Fruit fly (Drosophila melanogaster) whole organism: ENCODE data around the gene mRpL55.

Experiments used
- CG8478 ChIP-seq: fragments of >200 bp; optimal IDR thresholded peaks from 2 replicates; lab custom pipeline; 2018; ENCODE audit warnings: inconsistent platforms
- Dll ChIP-seq: fragments of >200 bp; optimal IDR thresholded peaks from 2 replicates; lab custom pipeline; 2017
- EcR ChIP-seq, 2 experiments: fragments of >200 bp; optimal IDR thresholded peaks; 2 replicates each; lab custom pipeline; 2017; ENCODE audit warnings: missing biosample characterization in 2 of 2, missing genetic modification characterization in 2 of 2, missing genetic modification reagents in 2 of 2
- pan ChIP-seq: fragments of >200 bp; optimal IDR thresholded peaks from 2 replicates; lab custom pipeline; 2017
- psq ChIP-seq: fragments of >200 bp; optimal IDR thresholded peaks from 2 replicates; lab custom pipeline; 2017
- usp ChIP-seq: fragments of >200 bp; optimal IDR thresholded peaks from 2 replicates; lab custom pipeline; 2017; ENCODE audit warnings: missing biosample characterization, missing genetic modification characterization, mixed read lengths

mRpL55 gene

dm6 chr3R:19094799-19095418, at the start of gene mRpL55, which contains the start of gene ATPsynD:
TSS of gene mRpL55 (minus strand) at chr3R:19094905.
TSS of gene ATPsynD (plus strand) at chr3R:19095000.
- TF ChIP-seq CG8478 (lab: Kevin White, UChicago) (no peak), pan (no peak), usp (GFP tag; lab: Kevin White, UChicago) (no peak), Dll (lab: Kevin White, UChicago) (no peak), psq (no peak), EcR (GFP tag; optimal IDR thresholded peaks at IDR 0.05; lab: Kevin White, UChicago) (no peak)

DNA sequence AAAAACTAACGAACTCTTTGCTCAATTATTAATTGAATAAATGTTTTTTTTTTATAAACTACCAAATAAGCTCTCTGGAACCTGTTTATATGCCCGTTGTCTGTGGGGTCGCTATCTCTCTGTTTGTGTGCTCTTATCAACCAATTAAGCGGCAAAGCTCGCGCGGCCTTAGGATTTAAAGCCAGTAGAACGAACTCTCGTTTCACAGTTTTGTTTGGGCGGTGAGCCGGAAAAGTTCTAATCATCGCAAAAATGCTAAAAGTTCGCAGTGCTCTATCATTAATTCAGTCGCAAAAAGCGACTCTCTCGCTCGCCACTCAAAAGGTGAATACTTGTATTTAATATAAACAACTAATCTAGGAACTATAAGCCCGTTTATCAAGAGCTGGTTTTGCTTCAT, 40.3 kb upstream of the mRpL55 start, which contains the start of gene Cyp12a4:
Cyp12a4 (plus strand) TSS at position 202 of the 400 bp plus-strand sequence.
- TF ChIP-seq usp (GFP tag; lab: Kevin White, UChicago) (no peak), psq (no peak), EcR (GFP tag; optimal IDR thresholded peaks at IDR 0.05; lab: Kevin White, UChicago) (no peak), CG8478 (lab: Kevin White, UChicago) (no peak), Dll (lab: Kevin White, UChicago) (no peak), pan (no peak)

DNA sequence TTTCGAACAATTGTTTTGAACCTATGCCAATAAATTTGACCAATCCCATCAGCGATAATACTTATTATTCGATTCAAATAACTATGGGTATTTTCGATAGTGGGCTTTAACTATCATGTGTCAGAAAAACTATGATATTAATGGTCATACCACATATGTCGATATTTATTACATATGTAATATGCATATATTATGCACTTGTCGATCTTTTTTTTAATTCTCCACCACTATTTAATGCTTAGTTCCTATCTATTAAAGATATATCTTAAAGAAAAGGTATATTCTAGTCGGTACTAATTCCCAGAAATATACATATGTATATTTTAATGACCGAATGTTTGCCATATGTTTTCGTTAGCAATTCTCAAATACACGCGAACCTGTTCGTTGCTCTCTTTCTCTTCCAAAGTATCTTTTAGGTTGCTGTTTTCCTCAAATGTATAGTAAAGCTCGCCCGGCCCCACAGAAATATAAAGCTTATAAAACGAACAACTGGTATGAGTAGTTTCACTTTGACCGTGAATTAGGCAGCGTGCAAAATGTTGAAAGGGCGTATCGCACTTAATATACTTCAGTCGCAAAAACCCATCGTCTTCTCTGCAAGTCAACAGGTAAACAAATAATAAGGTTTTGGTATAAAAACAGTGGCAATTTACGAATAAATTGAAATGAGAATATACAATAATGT, 37.6 kb upstream of the mRpL55 start, which contains the start of gene Cyp12a5:
Cyp12a5 (plus strand) TSS at position 503 of the 688 bp plus-strand sequence.
- TF ChIP-seq EcR (GFP tag; optimal IDR thresholded peaks at IDR 0.05; lab: Kevin White, UChicago), result no peak
- no peak for TF ChIP-seq psq
- TF ChIP-seq pan, result no peak
- TF ChIP-seq Dll (lab: Kevin White, UChicago), result no peak
- no peak for TF ChIP-seq usp (GFP tag; lab: Kevin White, UChicago)
- no peak for TF ChIP-seq CG8478 (lab: Kevin White, UChicago)

DNA sequence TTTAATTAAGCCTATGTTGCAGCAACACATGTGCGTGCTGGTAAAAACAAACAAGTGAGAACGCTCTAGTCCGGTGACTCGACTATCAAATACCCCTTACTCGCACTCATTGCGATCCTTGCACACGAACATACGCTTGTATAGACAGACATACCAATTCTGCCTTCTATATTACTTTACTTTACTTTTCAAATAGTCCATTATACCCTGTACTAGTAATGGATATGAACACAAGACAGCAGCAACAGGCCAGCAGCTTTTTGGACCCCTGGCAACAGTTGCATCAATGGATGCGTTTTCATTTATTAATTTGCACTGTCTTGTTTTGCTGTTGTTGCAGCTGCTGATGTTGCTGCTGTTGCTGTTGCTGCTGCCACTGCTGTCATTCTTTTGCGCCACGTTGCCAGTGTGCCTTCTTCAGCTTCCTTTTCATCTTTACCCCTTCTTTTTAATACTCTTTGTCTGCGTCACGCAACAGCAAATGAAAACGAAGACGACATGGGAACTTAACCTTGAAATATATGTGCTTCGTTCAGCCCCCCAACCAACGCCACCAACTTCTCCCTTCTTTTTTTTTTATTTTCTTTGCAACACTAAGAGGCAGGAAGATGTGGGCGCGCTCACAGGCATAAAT, 23.9 kb upstream of the mRpL55 start:
- peak; percentile 83 for TF ChIP-seq pan
- TF ChIP-seq Dll (lab: Kevin White, UChicago), result no peak

dm6 chr3R:19113836-19114235, 19.1 kb upstream of the mRpL55 start:
- peak; percentile 52 for TF ChIP-seq pan
- no peak for TF ChIP-seq Dll (lab: Kevin White, UChicago)

DNA sequence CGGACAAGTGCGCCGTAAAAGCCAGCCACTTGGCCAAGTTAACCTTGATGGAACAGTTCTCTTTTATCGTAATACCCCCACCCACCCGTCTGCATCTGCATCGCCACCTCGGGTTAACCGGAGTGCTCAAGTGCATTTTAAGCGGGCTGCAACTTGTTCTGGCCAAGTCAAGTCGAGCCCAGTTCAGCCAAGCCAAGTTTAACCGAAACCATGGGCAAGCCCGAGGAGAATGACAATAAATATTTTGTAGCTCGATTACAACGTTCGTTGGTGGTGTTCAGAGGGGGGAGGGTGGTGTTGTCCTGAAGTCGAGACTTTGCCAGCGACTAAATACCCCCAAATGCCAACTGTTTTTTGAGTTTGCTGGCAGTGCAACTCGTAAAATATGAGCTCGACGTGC, 17.7 kb upstream of the mRpL55 start:
- no peak for TF ChIP-seq usp (GFP tag; lab: Kevin White, UChicago)

- TF ChIP-seq usp (GFP tag; lab: Kevin White, UChicago) (no peak), EcR (GFP tag; optimal IDR thresholded peaks at IDR 0.05; lab: Kevin White, UChicago) (no peak), Dll (lab: Kevin White, UChicago) (no peak), CG8478 (lab: Kevin White, UChicago) (no peak), pan (no peak), psq (no peak)
Measured at dm6 chr3R:19111159-19111558, 16.5 kb upstream of the mRpL55 start.

dm6 chr3R:19108126-19108525, 13.4 kb upstream of the mRpL55 start:
- TF ChIP-seq CG8478 (lab: Kevin White, UChicago) (no peak), pan (no peak), Dll (lab: Kevin White, UChicago) (no peak), usp (GFP tag; lab: Kevin White, UChicago) (no peak), psq (no peak), EcR (GFP tag; optimal IDR thresholded peaks at IDR 0.05; lab: Kevin White, UChicago) (no peak)

- TF ChIP-seq usp (GFP tag; lab: Kevin White, UChicago), result no peak
- no peak for TF ChIP-seq pan
- no peak for TF ChIP-seq psq
- TF ChIP-seq CG8478 (lab: Kevin White, UChicago), result no peak
- no peak for TF ChIP-seq Dll (lab: Kevin White, UChicago)
Measured at dm6 chr3R:19107058-19107457, 12.4 kb upstream of the mRpL55 start.

- TF ChIP-seq Dll (lab: Kevin White, UChicago), result no peak
- no peak for TF ChIP-seq psq
- no peak for TF ChIP-seq pan
- TF ChIP-seq EcR (GFP tag; optimal IDR thresholded peaks at IDR 0.05; lab: Kevin White, UChicago), result no peak
- TF ChIP-seq CG8478 (lab: Kevin White, UChicago), result no peak
- no peak for TF ChIP-seq usp (GFP tag; lab: Kevin White, UChicago)
Measured at dm6 chr3R:19106452-19106851, 11.7 kb upstream of the mRpL55 start.

DNA sequence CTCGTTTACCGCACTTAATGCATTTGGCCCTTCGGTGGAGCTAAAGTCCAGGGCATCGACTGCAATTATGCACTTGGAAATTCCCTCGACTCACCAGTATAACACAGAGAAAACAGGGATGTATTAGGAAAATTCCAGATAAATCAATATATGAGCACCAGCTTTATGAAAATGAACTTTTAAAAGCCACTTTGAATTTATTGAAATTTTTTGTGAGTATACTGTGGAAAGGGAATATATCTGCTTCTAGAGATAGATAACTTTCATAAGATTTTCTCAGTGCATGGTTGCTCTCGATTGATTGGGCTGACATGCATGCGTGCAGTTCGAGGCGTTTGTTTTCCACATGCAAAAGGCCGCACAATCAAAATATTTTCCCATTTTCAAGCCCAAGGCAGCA, 11.1 kb upstream of the mRpL55 start:
- TF ChIP-seq Dll (lab: Kevin White, UChicago), result no peak
- no peak for TF ChIP-seq EcR (GFP tag; optimal IDR thresholded peaks at IDR 0.05; lab: Kevin White, UChicago)
- TF ChIP-seq CG8478 (lab: Kevin White, UChicago), result no peak
- TF ChIP-seq psq, result no peak
- TF ChIP-seq usp (GFP tag; lab: Kevin White, UChicago), result no peak
- TF ChIP-seq pan, result no peak

DNA sequence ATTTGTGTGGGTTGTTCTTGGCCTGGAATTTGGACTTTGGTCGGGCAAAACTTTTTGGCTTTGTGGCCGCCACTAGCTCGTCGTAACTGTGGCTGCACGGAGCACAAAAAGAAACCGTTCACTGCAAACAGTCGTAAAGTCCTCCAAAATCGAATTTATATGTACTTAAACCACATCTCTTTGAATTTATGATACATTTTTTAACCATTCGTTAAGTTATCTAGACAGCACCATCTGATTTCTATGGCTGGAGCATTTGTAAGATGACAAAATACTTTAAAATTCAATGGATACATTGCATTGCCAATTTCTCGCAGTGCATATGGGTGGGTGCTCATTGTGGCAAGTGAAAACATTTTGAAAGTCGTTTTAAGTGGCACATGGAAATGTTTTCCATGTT, 9.4 kb upstream of the mRpL55 start:
- no peak for TF ChIP-seq EcR (GFP tag; optimal IDR thresholded peaks at IDR 0.05; lab: Kevin White, UChicago)
- no peak for TF ChIP-seq psq
- no peak for TF ChIP-seq Dll (lab: Kevin White, UChicago)
- TF ChIP-seq pan, result no peak
- no peak for TF ChIP-seq usp (GFP tag; lab: Kevin White, UChicago)
- TF ChIP-seq CG8478 (lab: Kevin White, UChicago), result no peak
